Fruit fly (Drosophila melanogaster): Measurements from ENCODE around the gene CG10588.

dm6 chr3L:20970563-20970962 is 13.8 kb downstream of the CG10588 start, which contains the start of gene CG33287:
- TF ChIP-seq Pif1A (GFP tag; optimal IDR thresholded peaks at IDR 0.05) (no peak), CG8159 (tag; optimal IDR thresholded peaks at IDR 0.05) (no peak), CG32121 (GFP tag; IDR thresholded peaks at IDR 0.05) (no peak), CG17806 (tag; optimal IDR thresholded peaks at IDR 0.05) (no peak), CG8301 (tag; optimal IDR thresholded peaks at IDR 0.05) (no peak)

Measured in whole organism, pupa.